Fruit fly (Drosophila melanogaster) whole organism, embryonic: ENCODE measurements around the gene Mvb12.

ENCODE experiments used
- Bgb ChIP-seq: fragments of 200-800 bp; sonication (Bioruptor generic); IDR thresholded peaks from 2 replicates; pipeline ENCODE4 v1.3.6; 2022; ENCODE audit warnings: missing biosample characterization, missing genetic modification characterization; ENCODE audit not compliant: partially characterized antibody
- C15 ChIP-seq: fragments of 200-800 bp; sonication (Bioruptor generic); IDR thresholded peaks from 3 replicates; pipeline ENCODE4 v1.3.6; 2022; ENCODE audit warnings: missing biosample characterization, missing genetic modification characterization
- CG10209 ChIP-seq: fragments of 200-800 bp; sonication (Bioruptor generic); optimal IDR thresholded peaks from 3 replicates; lab custom pipeline; 2017; ENCODE audit warnings: missing biosample characterization, mild to moderate bottlenecking, missing genetic modification characterization, missing genetic modification reagents
- CG10431 ChIP-seq: fragments of 200-800 bp; sonication (Bioruptor generic); optimal IDR thresholded peaks from 3 replicates; lab custom pipeline; 2018; ENCODE audit warnings: missing biosample characterization, mild to moderate bottlenecking, missing genetic modification characterization
- CG11504 ChIP-seq: fragments of 200-800 bp; sonication (Bioruptor generic); optimal IDR thresholded peaks from 3 replicates; lab custom pipeline; 2019; ENCODE audit warnings: missing biosample characterization, mild to moderate bottlenecking, missing genetic modification characterization, moderate library complexity
- CG14667 ChIP-seq: fragments of 200-800 bp; sonication (Bioruptor generic); IDR thresholded peaks from 2 replicates; pipeline ENCODE4 v1.3.6; 2022; ENCODE audit warnings: missing biosample characterization, missing genetic modification characterization
- CG15011 ChIP-seq: fragments of 200-800 bp; sonication (Bioruptor generic); optimal IDR thresholded peaks from 3 replicates; lab custom pipeline; 2018; ENCODE audit warnings: missing biosample characterization, mild to moderate bottlenecking, missing genetic modification characterization
- CG17568 ChIP-seq: fragments of 200-800 bp; sonication (Bioruptor generic); optimal IDR thresholded peaks from 2 replicates; lab custom pipeline; 2018; ENCODE audit warnings: missing biosample characterization, mild to moderate bottlenecking, missing genetic modification characterization, moderate library complexity
- CG2889 ChIP-seq: fragments of 200-800 bp; sonication (Bioruptor generic); IDR thresholded peaks from 3 replicates; pipeline ENCODE4 v1.3.6; 2022; ENCODE audit warnings: missing biosample characterization, missing genetic modification characterization
- CG3163 ChIP-seq: fragments of 200-800 bp; sonication (Bioruptor generic); optimal IDR thresholded peaks from 3 replicates; lab custom pipeline; 2016; ENCODE audit warnings: missing biosample characterization, missing genetic modification characterization
- CG34422 ChIP-seq: fragments of 200-800 bp; sonication (Bioruptor generic); IDR thresholded peaks from 3 replicates; pipeline ENCODE4 v1.3.6; 2022; ENCODE audit warnings: missing biosample characterization, missing genetic modification characterization
- CG4360 ChIP-seq: fragments of 200-800 bp; sonication (Bioruptor generic); IDR thresholded peaks from 2 replicates; pipeline ENCODE4 v1.3.6; 2022; ENCODE audit warnings: missing biosample characterization, missing genetic modification characterization
- CG6654 ChIP-seq: fragments of 200-800 bp; sonication (Bioruptor generic); optimal IDR thresholded peaks from 2 replicates; lab custom pipeline; 2017; ENCODE audit warnings: missing biosample characterization, mild to moderate bottlenecking, missing genetic modification characterization
- CG7556 ChIP-seq: fragments of 200-800 bp; sonication (Bioruptor generic); optimal IDR thresholded peaks from 2 replicates; lab custom pipeline; 2017; ENCODE audit warnings: missing biosample characterization, mild to moderate bottlenecking, missing genetic modification characterization
- CG7745 ChIP-seq: fragments of 200-800 bp; sonication (Bioruptor generic); optimal IDR thresholded peaks from 2 replicates; lab custom pipeline; 2018; ENCODE audit warnings: missing biosample characterization, mild to moderate bottlenecking, missing genetic modification characterization, moderate library complexity
- CG7928 ChIP-seq: fragments of 200-800 bp; sonication (Bioruptor generic); optimal IDR thresholded peaks from 2 replicates; lab custom pipeline; 2017; ENCODE audit warnings: missing biosample characterization, mild to moderate bottlenecking, missing genetic modification characterization
- CG8478 ChIP-seq: fragments of >200 bp; optimal IDR thresholded peaks from 2 replicates; lab custom pipeline; 2018
- CG9437 ChIP-seq: fragments of 200-800 bp; sonication (Bioruptor generic); optimal IDR thresholded peaks from 2 replicates; lab custom pipeline; 2018; ENCODE audit warnings: missing biosample characterization, mild to moderate bottlenecking, missing genetic modification characterization
- CoRest ChIP-seq: fragments of 200-800 bp; sonication (Bioruptor generic); optimal IDR thresholded peaks from 3 replicates; lab custom pipeline; 2018; ENCODE audit warnings: missing biosample characterization, mild to moderate bottlenecking, missing genetic modification characterization, moderate library complexity
- D19B ChIP-seq: fragments of 200-800 bp; sonication (Bioruptor generic); optimal IDR thresholded peaks from 2 replicates; lab custom pipeline; 2017; ENCODE audit warnings: missing biosample characterization, mild to moderate bottlenecking, missing genetic modification characterization
- Dip2 ChIP-seq: fragments of 200-800 bp; sonication (Bioruptor generic); IDR thresholded peaks from 2 replicates; pipeline ENCODE4 v1.3.6; 2022; ENCODE audit warnings: missing biosample characterization, missing genetic modification characterization
- Dp ChIP-seq: fragments of 200-800 bp; sonication (Bioruptor generic); optimal IDR thresholded peaks from 2 replicates; lab custom pipeline; 2018; ENCODE audit warnings: missing biosample characterization, mild to moderate bottlenecking, missing genetic modification characterization, moderate library complexity
- Dref ChIP-seq: fragments of 200-800 bp; sonication (Bioruptor generic); IDR thresholded peaks from 2 replicates; pipeline ENCODE4 v1.3.6; 2022; ENCODE audit warnings: missing biosample characterization, missing genetic modification characterization
- E2f1 ChIP-seq: fragments of 200-800 bp; sonication (Bioruptor generic); IDR thresholded peaks from 2 replicates; pipeline ENCODE4 v1.3.6; 2022; ENCODE audit warnings: missing biosample characterization, missing genetic modification characterization
- E2f2 ChIP-seq: fragments of 200-800 bp; sonication (Bioruptor generic); IDR thresholded peaks from 2 replicates; pipeline ENCODE4 v1.3.6; 2022; ENCODE audit warnings: missing biosample characterization, missing genetic modification characterization
- Ets97D ChIP-seq: fragments of 200-800 bp; sonication (Bioruptor generic); optimal IDR thresholded peaks from 3 replicates; lab custom pipeline; 2016; ENCODE audit warnings: missing biosample characterization, missing genetic modification characterization
- Gug ChIP-seq: fragments of 200-800 bp; sonication (Bioruptor generic); IDR thresholded peaks from 4 replicates; pipeline ENCODE4 v1.3.6; 2022; ENCODE audit warnings: missing biosample characterization, missing genetic modification characterization
- Myb ChIP-seq: fragments of 200-800 bp; sonication (Bioruptor generic); optimal IDR thresholded peaks from 2 replicates; lab custom pipeline; 2016; ENCODE audit warnings: missing biosample characterization, missing genetic modification characterization
- NC2α ChIP-seq: fragments of 200-800 bp; sonication (Bioruptor generic); optimal IDR thresholded peaks from 2 replicates; lab custom pipeline; 2016; ENCODE audit warnings: missing biosample characterization, missing genetic modification characterization
- Oli ChIP-seq: fragments of 200-800 bp; sonication (Bioruptor generic); optimal IDR thresholded peaks from 2 replicates; lab custom pipeline; 2018; ENCODE audit warnings: missing biosample characterization, mild to moderate bottlenecking, missing genetic modification characterization, moderate library complexity
- Tbp ChIP-seq: fragments of >200 bp; optimal IDR thresholded peaks from 2 replicates; lab custom pipeline; 2018; ENCODE audit warnings: missing biosample characterization, missing genetic modification characterization
- chm ChIP-seq: fragments of 200-800 bp; sonication (Bioruptor generic); IDR thresholded peaks from 2 replicates; pipeline ENCODE4 v1.3.6; 2022; ENCODE audit warnings: missing biosample characterization, missing genetic modification characterization
- crp ChIP-seq, 2 experiments: fragments of 200-800 bp; sonication (Bioruptor generic); optimal IDR thresholded peaks; 2 replicates in 1 of 2; 3 replicates in 1 of 2; lab custom pipeline; 2017; ENCODE audit warnings: missing biosample characterization in 2 of 2, missing genetic modification characterization in 2 of 2, mild to moderate bottlenecking in 1 of 2, moderate library complexity in 1 of 2
- exex ChIP-seq: fragments of 200-800 bp; sonication (Bioruptor generic); optimal IDR thresholded peaks from 4 replicates; lab custom pipeline; 2018; ENCODE audit warnings: missing biosample characterization, mild to moderate bottlenecking, missing genetic modification characterization, moderate library complexity
- ftz-f1 ChIP-seq: fragments of 200-800 bp; sonication (Bioruptor generic); optimal IDR thresholded peaks from 2 replicates; lab custom pipeline; 2016; ENCODE audit warnings: missing biosample characterization, missing genetic modification characterization
- gce ChIP-seq: fragments of 200-800 bp; sonication (Bioruptor generic); IDR thresholded peaks from 3 replicates; pipeline ENCODE4 v1.3.6; 2022; ENCODE audit warnings: missing biosample characterization, missing genetic modification characterization
- hbn ChIP-seq: fragments of 200-800 bp; sonication (Bioruptor generic); IDR thresholded peaks from 2 replicates; pipeline ENCODE4 v1.3.6; 2022; ENCODE audit warnings: missing biosample characterization, missing genetic modification characterization; ENCODE audit not compliant: partially characterized antibody
- hkb ChIP-seq, 2 experiments: fragments of 200-800 bp in 1 of 2; fragments of >200 bp in 1 of 2; sonication (Bioruptor generic) in 1 of 2; IDR thresholded peaks in 1 of 2; optimal IDR thresholded peaks in 1 of 2; 2 replicates each; pipeline versions ENCODE4 v1.3.6 to Lab custom; 2017 to 2022; ENCODE audit warnings: missing biosample characterization in 1 of 2, missing genetic modification characterization in 1 of 2
- maf-S ChIP-seq: fragments of 200-800 bp; sonication (Bioruptor generic); optimal IDR thresholded peaks from 2 replicates; lab custom pipeline; 2016; ENCODE audit warnings: missing biosample characterization, missing genetic modification characterization
- pan ChIP-seq, 4 experiments: fragments of >200 bp in 3 of 4; fragments of 200-800 bp in 1 of 4; sonication (Bioruptor generic) in 1 of 4; optimal IDR thresholded peaks in 3 of 4; IDR thresholded peaks in 1 of 4; 2 replicates each; pipeline versions ENCODE4 v1.3.6 to Lab custom; 2017 to 2022; ENCODE audit warnings: missing biosample characterization in 2 of 4, missing genetic modification characterization in 2 of 4, mixed read lengths in 1 of 4
- pho ChIP-seq: fragments of 200-800 bp; sonication (Bioruptor generic); optimal IDR thresholded peaks from 2 replicates; lab custom pipeline; 2016; ENCODE audit warnings: missing biosample characterization, missing genetic modification characterization
- prd ChIP-seq, 3 experiments: fragments of >200 bp in 2 of 3; fragments of 200-800 bp in 1 of 3; sonication (Bioruptor generic) in 1 of 3; optimal IDR thresholded peaks in 2 of 3; IDR thresholded peaks in 1 of 3; 2 replicates in 2 of 3; 3 replicates in 1 of 3; pipeline versions ENCODE4 v1.3.6 to Lab custom; 2017 to 2022; ENCODE audit warnings: missing biosample characterization in 1 of 3, missing genetic modification characterization in 1 of 3
- ranshi ChIP-seq: fragments of 200-800 bp; sonication (Bioruptor generic); IDR thresholded peaks from 2 replicates; pipeline ENCODE4 v1.3.6; 2022; ENCODE audit warnings: missing biosample characterization, missing genetic modification characterization
- salm ChIP-seq: fragments of 200-800 bp; sonication (Bioruptor generic); optimal IDR thresholded peaks from 2 replicates; lab custom pipeline; 2018; ENCODE audit warnings: missing biosample characterization, mild to moderate bottlenecking, missing genetic modification characterization
- schlank ChIP-seq: fragments of 200-800 bp; sonication (Bioruptor generic); optimal IDR thresholded peaks from 2 replicates; lab custom pipeline; 2018; ENCODE audit warnings: missing biosample characterization, mild to moderate bottlenecking, missing genetic modification characterization
- sob ChIP-seq: fragments of 200-800 bp; sonication (Bioruptor generic); IDR thresholded peaks from 2 replicates; pipeline ENCODE4 v1.3.6; 2022; ENCODE audit warnings: missing biosample characterization, missing genetic modification characterization
- stwl ChIP-seq: fragments of 200-800 bp; sonication (Bioruptor generic); optimal IDR thresholded peaks from 3 replicates; lab custom pipeline; 2018; ENCODE audit warnings: missing biosample characterization, mild to moderate bottlenecking, missing genetic modification characterization, moderate library complexity
- trem ChIP-seq: fragments of 200-800 bp; optimal IDR thresholded peaks from 3 replicates; lab custom pipeline; 2019; ENCODE audit warnings: missing biosample characterization, mild to moderate bottlenecking, missing genetic modification characterization, moderate library complexity
- vvl ChIP-seq: fragments of 200-800 bp; sonication (Bioruptor generic); IDR thresholded peaks from 2 replicates; pipeline ENCODE4 v1.3.6; 2022; ENCODE audit warnings: missing biosample characterization, missing genetic modification characterization

Gene Mvb12

DNA sequence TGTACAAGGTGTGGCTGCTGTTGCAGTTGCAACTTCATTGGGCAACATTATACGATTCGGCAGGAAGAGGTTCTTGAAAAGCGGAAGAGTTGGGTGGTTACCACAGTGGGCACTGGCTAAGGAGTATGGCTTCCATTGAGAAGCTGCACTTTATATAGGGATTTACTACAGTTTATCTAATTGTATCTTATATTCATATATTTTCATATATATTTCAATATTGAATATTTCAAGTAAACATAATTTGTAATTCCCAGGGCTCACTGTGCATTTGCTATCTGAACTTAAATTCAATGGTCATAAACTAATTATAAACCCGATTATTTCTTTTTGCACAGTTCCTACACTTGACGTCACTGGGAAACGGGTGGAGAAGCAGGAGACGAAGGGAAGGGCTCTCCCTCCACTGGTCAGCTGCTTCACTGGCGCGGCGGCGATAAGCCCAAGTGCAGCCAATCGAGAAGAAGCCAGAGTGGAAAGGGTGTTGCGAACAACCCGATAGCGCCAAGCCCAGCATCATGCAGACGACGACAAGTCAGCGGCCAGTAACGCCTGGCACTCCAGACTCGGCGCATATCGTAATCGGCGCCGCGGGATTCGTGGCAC lies 6.3 kb downstream of the Mvb12 start:
- TF ChIP-seq CG7556 (GFP tag; lab: Kevin White, UChicago) (peak; percentile 35), CG10431 (GFP tag; lab: Kevin White, UChicago) (no peak), ranshi (GFP tag; lab: Robert Waterston, UW) (peak; percentile 40; the same call in 1 of the 2 replicates), C15 (no peak), CG17568 (GFP tag; lab: Kevin White, UChicago) (no peak), maf-S (no peak), crp (GFP tag; optimal IDR thresholded peaks at IDR 0.05; lab: Kevin White, UChicago) (no peak), CG9437 (GFP tag; lab: Kevin White, UChicago) (no peak), CG4360 (GFP tag; lab: Robert Waterston, UW) (no peak), schlank (tag; lab: Kevin White, UChicago) (no peak), trem (tag; lab: Kevin White, UChicago) (no peak), hbn (GFP tag; lab: Robert Waterston, UW) (no peak), hkb (optimal IDR thresholded peaks at IDR 0.05; lab: Kevin White, UChicago) (no peak), hkb (GFP tag; IDR thresholded peaks at IDR 0.05; lab: Robert Waterston, UW) (peak; percentile 43; the same call in 1 of the 2 replicates), Myb (GFP tag; lab: Kevin White, UChicago) (no peak), CG15011 (GFP tag; lab: Kevin White, UChicago) (no peak), Tbp (GFP tag; lab: Kevin White, UChicago) (no peak), CG6654 (no peak), CG10209 (GFP tag; lab: Kevin White, UChicago) (peak; percentile 30), CG11504 (peak; percentile 61), Oli (tag; lab: Kevin White, UChicago) (peak; percentile 48), Dref (GFP tag; lab: Robert Waterston, UW) (no peak), CG8478 (lab: Kevin White, UChicago) (no peak), Dp (GFP tag; lab: Kevin White, UChicago) (no peak), Gug (GFP tag; lab: Robert Waterston, UW) (no peak), Ets97D (GFP tag; lab: Kevin White, UChicago) (no peak), pho (GFP tag; lab: Kevin White, UChicago) (no peak), exex (tag; lab: Kevin White, UChicago) (peak; percentile 59), D19B (GFP tag; lab: Kevin White, UChicago) (peak; percentile 19), vvl (GFP tag; lab: Robert Waterston, UW) (no peak), CG3163 (GFP tag; lab: Kevin White, UChicago) (no peak), CG34422 (no peak; the same call in 2 of the 3 replicates), Bgb (GFP tag; lab: Robert Waterston, UW) (no peak), salm (tag; lab: Kevin White, UChicago) (no peak), gce (no peak), E2f1 (peak; percentile 8; the same call in 1 of the 2 replicates), NC2α (GFP tag; lab: Kevin White, UChicago) (no peak), CG14667 (no peak), chm (no peak), CG2889 (peak; percentile 71; the same call in 2 of the 3 replicates), prd (optimal IDR thresholded peaks at IDR 0.05; lab: Kevin White, UChicago) (no peak), prd (GFP tag; IDR thresholded peaks at IDR 0.05; lab: Robert Waterston, UW) (no peak), sob (GFP tag; lab: Robert Waterston, UW) (peak; percentile 56), stwl (tag; lab: Kevin White, UChicago) (no peak), CoRest (tag; lab: Kevin White, UChicago) (peak; percentile 44), pan (optimal IDR thresholded peaks at IDR 0.05; lab: Kevin White, UChicago) (no peak), pan (GFP tag; optimal IDR thresholded peaks at IDR 0.05 in 1 of 2, IDR thresholded peaks at IDR 0.05 in 1 of 2) (peak in 1 of 2 experiments; percentile 12), ftz-f1 (no peak), Dip2 (GFP tag; lab: Robert Waterston, UW) (no peak), CG7928 (GFP tag; lab: Kevin White, UChicago) (no peak), E2f2 (GFP tag; lab: Robert Waterston, UW) (peak; percentile 35; the same call in 1 of the 2 replicates), CG7745 (tag; lab: Kevin White, UChicago) (no peak)
